Worm (Caenorhabditis elegans): Measurements from ENCODE around the gene ptp-2.
A peak's percentile ranks its signal among the peaks of the same experiment; 100 is the strongest.

Gene ptp-2

DNA sequence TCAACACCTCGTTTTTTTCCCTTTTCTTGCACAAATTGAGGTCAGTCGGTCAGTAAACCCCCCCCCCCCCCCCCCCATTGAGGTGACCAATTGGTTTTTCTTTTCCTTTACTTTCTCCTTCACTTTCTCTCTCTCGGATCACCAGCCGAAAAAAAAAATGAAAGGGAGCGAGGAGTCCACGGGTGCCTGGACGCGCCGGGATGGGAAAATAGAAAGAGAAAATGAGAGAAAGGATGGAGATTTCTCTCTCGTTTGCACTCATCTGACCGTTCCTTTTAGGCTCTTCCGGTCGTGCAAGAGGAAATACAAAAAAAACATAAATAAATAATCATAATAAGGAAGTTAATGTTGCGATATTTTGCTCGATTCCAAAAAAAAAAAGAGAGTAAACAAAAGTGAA lies 19.4 kb upstream of the ptp-2 start (continued):
- TF ChIP-seq set-16 (GFP tag; IDR thresholded peaks at IDR 0.05) (peak; percentile 37; the same call in 1 of the 2 replicates), pqm-1 (tag; optimal IDR thresholded peaks at IDR 0.05) (no peak), mdl-1 (tag; optimal IDR thresholded peaks at IDR 0.05) (no peak), ctbp-1 (GFP tag; IDR thresholded peaks at IDR 0.05) (no peak), ces-1 (GFP tag; optimal IDR thresholded peaks at IDR 0.05) (no peak), cey-2 (tag; optimal IDR thresholded peaks at IDR 0.05; ENCODE audit: borderline replicate concordance, insufficient read depth) (no peak)

DNA sequence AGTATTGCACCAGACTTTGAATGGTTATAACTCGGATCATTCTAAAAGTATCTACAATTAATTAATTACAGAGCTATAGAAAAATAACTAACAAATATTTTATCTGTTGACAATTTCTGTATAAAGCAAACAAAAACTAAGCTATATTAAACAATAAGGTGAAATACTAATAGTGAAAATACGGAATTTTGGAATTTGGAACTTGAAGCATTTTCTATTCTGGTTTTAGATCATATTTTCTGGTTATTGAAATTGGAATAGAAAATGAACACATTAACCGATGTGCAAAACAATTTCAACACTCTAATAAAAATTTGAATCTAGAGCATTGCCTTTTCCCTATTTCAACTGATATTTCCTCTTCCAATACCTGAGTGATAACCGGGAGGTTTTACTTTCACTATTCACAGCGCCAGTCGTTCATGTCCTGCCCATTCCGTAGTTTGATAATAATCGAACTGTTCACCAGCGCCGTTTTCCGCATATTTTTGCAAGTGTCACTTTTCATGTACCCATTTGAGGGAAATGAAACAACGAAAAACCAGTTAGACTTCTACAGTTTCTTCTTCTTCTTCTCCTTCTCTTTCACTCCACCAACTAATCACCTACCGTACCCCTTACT lies 18.5 kb upstream of the ptp-2 start:
- TF ChIP-seq pqm-1 (tag; optimal IDR thresholded peaks at IDR 0.05) (peak; percentile 30), daf-16 (GFP tag; optimal IDR thresholded peaks at IDR 0.05) (no peak), daf-16 (tag; optimal IDR thresholded peaks at IDR 0.05) (peak; percentile 29), nhr-28 (tag; optimal IDR thresholded peaks at IDR 0.05) (peak; percentile 67), hlh-11 (tag; optimal IDR thresholded peaks at IDR 0.05) (peak; percentile 25), nhr-11 (tag; optimal IDR thresholded peaks at IDR 0.05) (no peak), aha-1 (tag) (peak; percentile 97)

DNA sequence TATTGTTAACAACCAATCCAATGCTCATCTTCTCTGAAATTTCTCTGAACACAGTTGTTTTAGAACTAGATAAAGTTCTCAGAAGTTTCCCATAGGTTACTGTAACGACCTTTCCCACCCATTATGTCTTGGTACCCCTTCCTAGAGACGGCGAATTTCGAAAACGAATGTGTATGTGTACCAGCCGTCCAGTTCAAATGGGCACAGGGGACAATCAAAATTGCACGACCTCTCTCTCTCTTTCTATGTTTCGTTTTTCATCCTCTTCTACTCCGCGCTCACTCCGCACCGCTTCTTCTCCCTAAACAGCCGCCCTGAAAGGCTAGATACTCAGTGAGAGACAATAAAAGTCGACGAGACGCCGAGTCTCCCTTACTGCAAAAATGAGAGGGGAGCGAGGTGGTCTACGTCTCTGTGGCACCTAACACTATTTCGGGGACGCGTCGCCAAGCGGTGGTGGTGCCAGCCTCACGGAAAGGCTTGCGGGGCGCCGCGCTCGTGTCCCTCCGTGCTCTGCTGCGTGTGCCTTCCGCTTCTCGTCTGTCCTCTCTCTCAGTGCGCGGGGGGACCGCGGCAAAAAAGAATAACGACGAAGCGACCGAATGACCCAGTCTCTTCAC lies 16.9 kb upstream of the ptp-2 start:
- TF ChIP-seq nhr-102 (tag; optimal IDR thresholded peaks at IDR 0.05) (peak; percentile 43), nhr-28 (tag; optimal IDR thresholded peaks at IDR 0.05) (peak; percentile 36), madf-9 (GFP tag; conservative IDR thresholded peaks at IDR 0.05) (peak; percentile 98), lin-1 (GFP tag; IDR thresholded peaks at IDR 0.05) (peak; percentile 68; the same call in 1 of the 2 replicates), zip-2 (tag; optimal IDR thresholded peaks at IDR 0.05) (no peak), lin-29 (GFP tag; IDR thresholded peaks at IDR 0.05) (0 out of 2 replicates have a peak, but pooled peaks have one; percentile 43), ceh-32 (tag; optimal IDR thresholded peaks at IDR 0.05; ENCODE audit: poor library complexity) (peak; percentile 27), mdl-1 (tag; optimal IDR thresholded peaks at IDR 0.05) (peak; percentile 60 to 61), lim-7 (GFP tag; IDR thresholded peaks at IDR 0.05) (no peak), hif-1 (tag; optimal IDR thresholded peaks at IDR 0.05) (peak in 1 of 2 experiments; percentile 65), dpl-1 (GFP tag; optimal IDR thresholded peaks at IDR 0.05) (peak; percentile 16), unc-62 (GFP tag; optimal IDR thresholded peaks at IDR 0.05 in 1 of 2) (peak in 1 of 2 experiments; percentile 93), unc-62 (tag; optimal IDR thresholded peaks at IDR 0.05) (no peak), D1046.2 (GFP tag; IDR thresholded peaks at IDR 0.05) (0 out of 2 replicates have a peak, but pooled peaks have one; percentile 46), dve-1 (tag; optimal IDR thresholded peaks at IDR 0.05; ENCODE audit: insufficient read depth) (peak; percentile 56), T26A8.4 (GFP tag; IDR thresholded peaks at IDR 0.05) (peak; percentile 56; the same call in 1 of the 2 replicates), nhr-11 (tag; optimal IDR thresholded peaks at IDR 0.05) (no peak), ctbp-1 (GFP tag; IDR thresholded peaks at IDR 0.05) (peak; percentile 81), rbr-2 (tag; optimal IDR thresholded peaks at IDR 0.05) (peak; percentile 74), nhr-48 (tag; optimal IDR thresholded peaks at IDR 0.05) (peak; percentile 71), daf-16 (GFP tag; optimal IDR thresholded peaks at IDR 0.05) (no peak), daf-16 (tag; optimal IDR thresholded peaks at IDR 0.05) (peak; percentile 36), ZK337.2 (GFP tag; IDR thresholded peaks at IDR 0.05) (no peak), F10B5.3 (tag; optimal IDR thresholded peaks at IDR 0.05) (peak; percentile 55), arid-1 (GFP tag; conservative IDR thresholded peaks at IDR 0.05) (0 out of 2 replicates have a peak, but pooled peaks have one; percentile 43), mxl-3 (GFP tag; optimal IDR thresholded peaks at IDR 0.05) (peak; percentile 47), daf-19 (GFP tag; conservative IDR thresholded peaks at IDR 0.05) (no peak), egl-43 (GFP tag; IDR thresholded peaks at IDR 0.05) (peak; percentile 89), Y105C5A.15 (GFP tag; IDR thresholded peaks at IDR 0.05) (no peak), snpc-4 (tag; optimal IDR thresholded peaks at IDR 0.05) (no peak), hlh-11 (tag; optimal IDR thresholded peaks at IDR 0.05) (peak; percentile 90), F37D6.2 (tag; optimal IDR thresholded peaks at IDR 0.05) (peak; percentile 71), lin-38 (GFP tag; IDR thresholded peaks at IDR 0.05) (peak; percentile 32), hmg-1.1 (GFP tag; IDR thresholded peaks at IDR 0.05) (peak; percentile 83), hlh-30 (tag; optimal IDR thresholded peaks at IDR 0.05; ENCODE audit: insufficient read depth) (peak; percentile 22), spr-1 (tag; optimal IDR thresholded peaks at IDR 0.05) (peak; percentile 58), set-16 (GFP tag; IDR thresholded peaks at IDR 0.05) (peak; percentile 99), mep-1 (tag; optimal IDR thresholded peaks at IDR 0.05) (peak; percentile 65), nhr-76 (tag; optimal IDR thresholded peaks at IDR 0.05) (no peak), skn-1 (tag; optimal IDR thresholded peaks at IDR 0.05) (no peak)
